Worm (Caenorhabditis elegans): ENCODE results near the gene skr-3.

DNA sequence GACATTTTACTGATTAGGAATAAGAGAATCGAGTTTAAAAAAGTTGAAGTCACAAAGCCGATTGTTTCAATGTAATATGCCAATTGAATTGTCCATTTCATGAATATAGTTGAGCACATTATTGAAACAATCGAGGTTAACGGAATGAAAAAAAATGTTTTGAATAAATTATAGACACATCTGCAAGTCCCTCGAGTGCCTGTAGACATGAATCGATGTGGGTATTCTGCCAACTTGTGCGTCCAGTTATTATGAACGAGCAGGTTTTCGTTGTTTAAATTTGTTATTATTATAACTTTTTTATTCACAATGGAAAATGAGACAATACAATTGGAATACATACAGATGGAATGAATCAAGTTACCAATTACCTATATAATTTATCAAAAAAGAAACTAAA, 37.5 kb downstream of the skr-3 start, which contains the start of gene str-99:
- no peak for TF ChIP-seq cog-1 (tag; optimal IDR thresholded peaks at IDR 0.05)
- no peak for TF ChIP-seq flt-1 (GFP tag; IDR thresholded peaks at IDR 0.05)
- TF ChIP-seq T22C8.4 (GFP tag; IDR thresholded peaks at IDR 0.05), result no peak
- TF ChIP-seq klf-2 (GFP tag; conservative IDR thresholded peaks at IDR 0.05), result no peak
- no peak for TF ChIP-seq tab-1 (GFP tag; IDR thresholded peaks at IDR 0.05)
